Worm (Caenorhabditis elegans): ENCODE data around the gene acdh-8.

The acdh-8 gene

ce11 chrII:5794195-5794594 is at the start of gene acdh-8:
Gene acdh-8 (plus strand): TSS chrII:5794495.
- no peak for TF ChIP-seq pha-2 (tag; optimal IDR thresholded peaks at IDR 0.05)
- no peak for TF ChIP-seq sdc-2 (tag; optimal IDR thresholded peaks at IDR 0.05)
- no peak for TF ChIP-seq ceh-30 (tag; optimal IDR thresholded peaks at IDR 0.05)
- TF ChIP-seq unc-3 (GFP tag; conservative IDR thresholded peaks at IDR 0.05), result no peak
- TF ChIP-seq unc-3 (tag; optimal IDR thresholded peaks at IDR 0.05), result no peak
- TF ChIP-seq lim-6 (tag; optimal IDR thresholded peaks at IDR 0.05), result no peak
- no peak for TF ChIP-seq ceh-6 (GFP tag; optimal IDR thresholded peaks at IDR 0.05)
- no peak for TF ChIP-seq odd-2 (tag; optimal IDR thresholded peaks at IDR 0.05)
- no peak for TF ChIP-seq hlh-15 (tag; optimal IDR thresholded peaks at IDR 0.05)
- TF ChIP-seq ztf-16 (tag; optimal IDR thresholded peaks at IDR 0.05), result no peak
- TF ChIP-seq ref-2 (tag; optimal IDR thresholded peaks at IDR 0.05), result no peak
- TF ChIP-seq nhr-232 (tag; optimal IDR thresholded peaks at IDR 0.05), result no peak
- no peak for TF ChIP-seq mec-3 (tag; optimal IDR thresholded peaks at IDR 0.05; ENCODE audit: borderline replicate concordance)
- TF ChIP-seq ceh-14 (tag; optimal IDR thresholded peaks at IDR 0.05), result no peak
- TF ChIP-seq K02D7.2 (tag; optimal IDR thresholded peaks at IDR 0.05), result no peak
- no peak for TF ChIP-seq hlh-13 (GFP tag; optimal IDR thresholded peaks at IDR 0.05)
- no peak for TF ChIP-seq pros-1 (tag; optimal IDR thresholded peaks at IDR 0.05)
- no peak for TF ChIP-seq ceh-2 (tag; optimal IDR thresholded peaks at IDR 0.05)

- no peak for TF ChIP-seq mec-3 (tag; optimal IDR thresholded peaks at IDR 0.05; ENCODE audit: borderline replicate concordance)
- peak; percentile 3 for TF ChIP-seq elt-2 (tag; optimal IDR thresholded peaks at IDR 0.05)
Observed at ce11 chrII:5745088-5745487, 49.2 kb upstream of the acdh-8 start, which contains the start of gene F10C1.9. Gene F10C1.9 (minus strand): TSS chrII:5745284.

- TF ChIP-seq che-1 (tag; optimal IDR thresholded peaks at IDR 0.05), result no peak
- TF ChIP-seq lim-6 (tag; optimal IDR thresholded peaks at IDR 0.05), result no peak
- TF ChIP-seq nhr-11 (tag; optimal IDR thresholded peaks at IDR 0.05), result no peak
- TF ChIP-seq ama-1 (optimal IDR thresholded peaks at IDR 0.05), result no peak
- no peak for TF ChIP-seq elt-4 (tag; optimal IDR thresholded peaks at IDR 0.05)
- TF ChIP-seq unc-86 (tag; optimal IDR thresholded peaks at IDR 0.05), result no peak
Observed at ce11 chrII:5747312-5747711, 47.0 kb upstream of the acdh-8 start.

DNA sequence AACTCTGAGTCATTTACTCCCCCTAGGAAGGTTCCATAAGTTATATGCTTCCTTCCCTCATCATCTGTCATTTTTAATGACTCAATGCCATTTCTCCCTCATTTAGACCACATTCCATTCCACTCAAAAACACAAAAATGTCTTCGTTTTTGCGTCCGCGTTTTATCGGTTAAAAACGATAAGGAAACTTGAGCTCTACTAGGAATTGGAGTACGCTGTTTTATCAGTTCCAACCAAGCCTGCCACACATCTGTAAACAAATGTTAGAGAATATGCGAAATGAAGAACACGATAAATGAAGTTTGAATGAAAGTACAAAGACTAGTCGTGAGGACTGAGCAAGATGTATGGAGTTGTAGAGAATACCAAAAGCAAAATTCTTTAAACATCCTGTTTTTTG is 45.9 kb upstream of the acdh-8 start:
- no peak for TF ChIP-seq pag-3 (tag; optimal IDR thresholded peaks at IDR 0.05; ENCODE audit: borderline replicate concordance)
- peak; percentile 93 for TF ChIP-seq elt-2 (tag; optimal IDR thresholded peaks at IDR 0.05)

DNA sequence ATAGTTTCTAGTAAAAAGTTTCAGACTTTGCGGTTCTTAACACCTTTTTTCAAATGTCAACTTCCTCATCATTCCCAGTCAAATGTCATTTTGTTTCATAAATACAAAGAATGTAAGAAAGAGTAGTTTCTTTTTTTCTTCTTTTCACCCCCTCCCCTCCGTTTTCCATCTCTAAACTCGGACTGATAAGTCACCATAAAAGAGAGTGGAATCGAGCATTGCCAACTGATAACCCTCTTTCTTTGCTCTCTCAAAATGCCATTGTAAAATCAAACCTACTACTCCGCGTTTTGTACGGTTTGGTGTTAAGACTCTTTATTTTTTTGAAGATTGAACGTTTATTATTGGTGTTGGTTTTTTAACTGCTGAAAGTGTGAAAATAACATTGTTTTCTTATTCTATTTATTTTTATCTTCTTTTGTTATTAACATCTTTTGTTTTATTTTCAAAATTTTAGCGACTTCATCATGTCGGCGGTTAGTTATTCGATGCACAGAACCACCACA is 44.5 kb upstream of the acdh-8 start, which contains the start of gene ifb-2:
TSS of gene ifb-2 (plus strand) at position 456 of the 506 bp plus-strand sequence.
- TF ChIP-seq elt-2 (tag; optimal IDR thresholded peaks at IDR 0.05) (peak; percentile 92), ceh-34 (tag; optimal IDR thresholded peaks at IDR 0.05) (no peak)

- TF ChIP-seq elt-2 (tag; optimal IDR thresholded peaks at IDR 0.05) (peak; percentile 83), pha-2 (tag; optimal IDR thresholded peaks at IDR 0.05) (no peak)
Observed at ce11 chrII:5751353-5751752, 42.9 kb upstream of the acdh-8 start.

DNA sequence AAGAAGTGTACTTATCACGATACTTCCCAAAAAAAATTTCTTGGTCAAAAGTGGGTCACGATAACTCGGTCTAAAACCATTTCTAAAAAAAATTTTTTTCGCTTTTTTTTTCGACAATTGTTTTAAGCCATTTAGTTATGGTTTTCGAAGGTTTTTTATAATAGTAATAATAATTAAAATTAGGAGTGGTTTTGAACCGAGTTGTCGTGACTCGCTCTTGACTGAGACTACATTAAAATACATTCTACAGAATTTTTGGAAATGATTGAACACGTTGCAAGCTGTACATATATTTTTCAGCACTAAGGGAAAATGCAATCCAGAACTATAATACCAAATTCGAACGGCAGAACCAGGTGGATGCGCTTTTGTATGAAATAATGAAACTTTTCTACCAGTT is 40.1 kb upstream of the acdh-8 start, which contains the start of gene F10C1.8:
TSS of gene F10C1.8 (plus strand) at position 301 of the 400 bp plus-strand sequence.
- TF ChIP-seq mec-3 (tag; optimal IDR thresholded peaks at IDR 0.05; ENCODE audit: borderline replicate concordance) (no peak), elt-4 (tag; optimal IDR thresholded peaks at IDR 0.05) (no peak), ceh-34 (tag; optimal IDR thresholded peaks at IDR 0.05) (no peak), ets-4 (tag; optimal IDR thresholded peaks at IDR 0.05) (no peak), elt-2 (tag; optimal IDR thresholded peaks at IDR 0.05) (no peak), lin-11 (tag; optimal IDR thresholded peaks at IDR 0.05) (no peak), pha-4 (tag; optimal IDR thresholded peaks at IDR 0.05) (no peak), gmeb-2 (tag; optimal IDR thresholded peaks at IDR 0.05) (no peak), F13H6.1 (tag; optimal IDR thresholded peaks at IDR 0.05) (no peak), ceh-9 (tag; optimal IDR thresholded peaks at IDR 0.05) (no peak), K02D7.2 (tag; optimal IDR thresholded peaks at IDR 0.05) (no peak), ceh-48 (tag; optimal IDR thresholded peaks at IDR 0.05) (no peak), unc-42 (tag; optimal IDR thresholded peaks at IDR 0.05) (no peak), pros-1 (tag; optimal IDR thresholded peaks at IDR 0.05) (no peak), ceh-24 (tag; optimal IDR thresholded peaks at IDR 0.05) (no peak), sdc-2 (tag; optimal IDR thresholded peaks at IDR 0.05) (no peak), ama-1 (optimal IDR thresholded peaks at IDR 0.05) (no peak), hlh-6 (tag; optimal IDR thresholded peaks at IDR 0.05) (no peak)
